Fruit fly (Drosophila melanogaster) whole organism, prepupa: Measurements from ENCODE around the gene CG32599.

Experiments used
- Blimp-1 ChIP-seq: fragments of 200-800 bp; sonication (Bioruptor generic); optimal IDR thresholded peaks from 3 replicates; lab custom pipeline; 2017; ENCODE audit warnings: missing biosample characterization, missing genetic modification characterization, mild to moderate bottlenecking, moderate library complexity, missing genetic modification reagents
- CG10631 ChIP-seq: fragments of 200-800 bp; sonication (Bioruptor generic); optimal IDR thresholded peaks from 2 replicates; lab custom pipeline; 2016; ENCODE audit warnings: missing biosample characterization, missing genetic modification characterization
- CG10669 ChIP-seq: fragments of 200-800 bp; sonication (Bioruptor generic); optimal IDR thresholded peaks from 3 replicates; lab custom pipeline; 2018; ENCODE audit warnings: missing biosample characterization, mild to moderate bottlenecking, missing genetic modification characterization, moderate library complexity
- CG11762 ChIP-seq: fragments of 200-800 bp; sonication (Bioruptor generic); optimal IDR thresholded peaks from 3 replicates; lab custom pipeline; 2016; ENCODE audit warnings: missing biosample characterization, missing genetic modification characterization; ENCODE audit not compliant: insufficient read depth
- CG11902 ChIP-seq: fragments of 200-800 bp; sonication (Bioruptor generic); optimal IDR thresholded peaks from 3 replicates; lab custom pipeline; 2016; ENCODE audit warnings: missing biosample characterization, missing genetic modification characterization
- CG1621 ChIP-seq: fragments of 200-800 bp; sonication (Bioruptor generic); optimal IDR thresholded peaks from 3 replicates; lab custom pipeline; 2018; ENCODE audit warnings: missing biosample characterization, mild to moderate bottlenecking, missing genetic modification characterization
- CG16779 ChIP-seq: fragments of 200-800 bp; sonication (Bioruptor generic); optimal IDR thresholded peaks from 3 replicates; lab custom pipeline; 2017; ENCODE audit warnings: missing biosample characterization, mild to moderate bottlenecking, missing genetic modification characterization
- CG32006 ChIP-seq: fragments of 200-800 bp; sonication (Bioruptor generic); optimal IDR thresholded peaks from 3 replicates; lab custom pipeline; 2017; ENCODE audit warnings: missing biosample characterization, mild to moderate bottlenecking, missing genetic modification characterization
- CG4318 ChIP-seq: fragments of 200-800 bp; sonication (Bioruptor generic); optimal IDR thresholded peaks from 3 replicates; lab custom pipeline; 2017; ENCODE audit warnings: missing biosample characterization, mild to moderate bottlenecking, missing genetic modification characterization
- CG6163 ChIP-seq: fragments of 200-800 bp; sonication (Bioruptor generic); IDR thresholded peaks from 3 replicates; pipeline ENCODE4 v1.3.6; 2022; ENCODE audit warnings: missing biosample characterization, missing genetic modification characterization
- CG6276 ChIP-seq: fragments of 200-800 bp; sonication (Bioruptor generic); optimal IDR thresholded peaks from 2 replicates; lab custom pipeline; 2017; ENCODE audit warnings: missing biosample characterization, mild to moderate bottlenecking, missing genetic modification characterization
- CG6792 ChIP-seq: fragments of 200-800 bp; sonication (Bioruptor generic); optimal IDR thresholded peaks from 3 replicates; lab custom pipeline; 2016; ENCODE audit warnings: missing biosample characterization, missing genetic modification characterization
- CG6808 ChIP-seq: fragments of 200-800 bp; sonication (Bioruptor generic); optimal IDR thresholded peaks from 3 replicates; lab custom pipeline; 2017; ENCODE audit warnings: missing biosample characterization, missing genetic modification characterization, mild to moderate bottlenecking, moderate library complexity, missing genetic modification reagents
- CG7368 ChIP-seq: fragments of 200-800 bp; sonication (Bioruptor generic); optimal IDR thresholded peaks from 3 replicates; lab custom pipeline; 2016; ENCODE audit warnings: missing biosample characterization, missing genetic modification characterization
- CG8319 ChIP-seq: fragments of 200-800 bp; sonication (Bioruptor generic); optimal IDR thresholded peaks from 3 replicates; lab custom pipeline; 2016; ENCODE audit warnings: missing biosample characterization, missing genetic modification characterization
- CG8632 ChIP-seq: fragments of 200-800 bp; sonication (Bioruptor generic); optimal IDR thresholded peaks from 3 replicates; lab custom pipeline; 2016; ENCODE audit warnings: missing biosample characterization, missing genetic modification characterization
- CG9139 ChIP-seq: fragments of 200-800 bp; sonication (Bioruptor generic); optimal IDR thresholded peaks from 3 replicates; lab custom pipeline; 2017; ENCODE audit warnings: missing biosample characterization, mild to moderate bottlenecking, missing genetic modification characterization
- Eip75B ChIP-seq: fragments of 200-800 bp; sonication (Bioruptor generic); optimal IDR thresholded peaks from 3 replicates; lab custom pipeline; 2016; ENCODE audit warnings: missing biosample characterization, missing genetic modification characterization
- Eip78C ChIP-seq: fragments of 200-800 bp; sonication (Bioruptor generic); peaks from one replicate; lab custom pipeline; 2016; ENCODE audit warnings: missing biosample characterization, missing genetic modification characterization
- Eip93F ChIP-seq: fragments of 200-800 bp; sonication (Bioruptor generic); optimal IDR thresholded peaks from 2 replicates; lab custom pipeline; 2016; ENCODE audit warnings: missing biosample characterization, mild to moderate bottlenecking, missing genetic modification characterization
- Ets96B ChIP-seq: fragments of 200-800 bp; optimal IDR thresholded peaks from 2 replicates; lab custom pipeline; 2019; ENCODE audit warnings: missing biosample characterization, mild to moderate bottlenecking, missing genetic modification characterization, moderate library complexity
- Gug ChIP-seq: fragments of 200-800 bp; sonication (Bioruptor generic); IDR thresholded peaks from 2 replicates; pipeline ENCODE4 v1.3.6; 2022; ENCODE audit warnings: missing biosample characterization, missing genetic modification characterization
- Hr38 ChIP-seq: sonication (Bioruptor generic); optimal IDR thresholded peaks from 2 replicates; lab custom pipeline; 2016; ENCODE audit warnings: missing biosample characterization, missing genetic modification characterization
- Hr39 ChIP-seq: fragments of 200-800 bp; sonication (Bioruptor generic); optimal IDR thresholded peaks from 2 replicates; lab custom pipeline; 2016; ENCODE audit warnings: missing biosample characterization, missing genetic modification characterization
- Hr4 ChIP-seq: fragments of 200-800 bp; sonication (Bioruptor generic); optimal IDR thresholded peaks from 3 replicates; lab custom pipeline; 2016; ENCODE audit warnings: missing biosample characterization, missing genetic modification characterization
- Lpt ChIP-seq: fragments of 200-800 bp; sonication (Bioruptor generic); optimal IDR thresholded peaks from 3 replicates; lab custom pipeline; 2016; ENCODE audit warnings: missing biosample characterization, missing genetic modification characterization
- Met ChIP-seq: fragments of 200-800 bp; sonication (Bioruptor generic); optimal IDR thresholded peaks from 3 replicates; lab custom pipeline; 2016; ENCODE audit warnings: missing biosample characterization, missing genetic modification characterization
- OdsH ChIP-seq: fragments of 200-800 bp; sonication (Bioruptor generic); optimal IDR thresholded peaks from 3 replicates; lab custom pipeline; 2016; ENCODE audit warnings: missing biosample characterization, missing genetic modification characterization
- Smox ChIP-seq: fragments of 200-800 bp; sonication (Bioruptor generic); optimal IDR thresholded peaks from 3 replicates; lab custom pipeline; 2016; ENCODE audit warnings: missing biosample characterization, missing genetic modification characterization
- Sox102F ChIP-seq: fragments of 200-800 bp; sonication (Bioruptor generic); optimal IDR thresholded peaks from 2 replicates; lab custom pipeline; 2016; ENCODE audit warnings: missing biosample characterization, mild to moderate bottlenecking, missing genetic modification characterization
- Sox14 ChIP-seq: fragments of 200-800 bp; sonication (Bioruptor generic); optimal IDR thresholded peaks from 3 replicates; lab custom pipeline; 2016; ENCODE audit warnings: missing biosample characterization, missing genetic modification characterization
- Sox15 ChIP-seq: fragments of 200-800 bp; sonication (Bioruptor generic); optimal IDR thresholded peaks from 3 replicates; lab custom pipeline; 2016; ENCODE audit warnings: missing biosample characterization, missing genetic modification characterization
- achi ChIP-seq: fragments of 200-800 bp; sonication (Bioruptor generic); optimal IDR thresholded peaks from 3 replicates; lab custom pipeline; 2016; ENCODE audit warnings: missing biosample characterization, missing genetic modification characterization
- acj6 ChIP-seq: fragments of 200-800 bp; sonication (Bioruptor generic); optimal IDR thresholded peaks from 3 replicates; lab custom pipeline; 2016; ENCODE audit warnings: missing biosample characterization, missing genetic modification characterization
- cyc ChIP-seq: fragments of 200-800 bp; sonication (Bioruptor generic); optimal IDR thresholded peaks from 3 replicates; lab custom pipeline; 2016; ENCODE audit warnings: missing biosample characterization, missing genetic modification characterization
- dac ChIP-seq: fragments of 200-800 bp; sonication (Bioruptor generic); optimal IDR thresholded peaks from 2 replicates; lab custom pipeline; 2017; ENCODE audit warnings: missing biosample characterization, mild to moderate bottlenecking, missing genetic modification characterization
- dsx ChIP-seq: fragments of 200-800 bp; optimal IDR thresholded peaks from 3 replicates; lab custom pipeline; 2019; ENCODE audit warnings: missing biosample characterization, mild to moderate bottlenecking, missing genetic modification characterization, moderate library complexity; ENCODE audit not compliant: poor library complexity, severe bottlenecking
- eg ChIP-seq: fragments of 200-800 bp; sonication (Bioruptor generic); IDR thresholded peaks from 3 replicates; pipeline ENCODE4 v1.3.6; 2022; ENCODE audit warnings: missing biosample characterization, missing genetic modification characterization
- esn ChIP-seq: fragments of 200-800 bp; sonication (Bioruptor generic); optimal IDR thresholded peaks from 2 replicates; lab custom pipeline; 2016; ENCODE audit warnings: missing biosample characterization, mild to moderate bottlenecking, missing genetic modification characterization, moderate library complexity
- fd59A ChIP-seq: fragments of 200-800 bp; sonication (Bioruptor generic); optimal IDR thresholded peaks from 2 replicates; lab custom pipeline; 2017; ENCODE audit warnings: missing biosample characterization, mild to moderate bottlenecking, missing genetic modification characterization, missing genetic modification reagents
- fd85E ChIP-seq: fragments of 200-800 bp; sonication (Bioruptor generic); optimal IDR thresholded peaks from 3 replicates; lab custom pipeline; 2016; ENCODE audit warnings: missing biosample characterization, missing genetic modification characterization
- fkh ChIP-seq: fragments of 200-800 bp; sonication (Bioruptor generic); optimal IDR thresholded peaks from 3 replicates; lab custom pipeline; 2017; ENCODE audit warnings: missing biosample characterization, mild to moderate bottlenecking, missing genetic modification characterization, moderate library complexity
- lz ChIP-seq: fragments of 200-800 bp; sonication (Bioruptor generic); optimal IDR thresholded peaks from 3 replicates; lab custom pipeline; 2016; ENCODE audit warnings: missing biosample characterization, missing genetic modification characterization
- net ChIP-seq: fragments of 200-800 bp; sonication (Bioruptor generic); optimal IDR thresholded peaks from 3 replicates; lab custom pipeline; 2016; ENCODE audit warnings: missing biosample characterization, missing genetic modification characterization
- pdm3 ChIP-seq: fragments of 200-800 bp; sonication (Bioruptor generic); optimal IDR thresholded peaks from 3 replicates; lab custom pipeline; 2016; ENCODE audit warnings: missing biosample characterization, missing genetic modification characterization
- salr ChIP-seq, 2 experiments: fragments of 200-800 bp; sonication (Bioruptor generic); optimal IDR thresholded peaks; 3 replicates each; lab custom pipeline; 2016 to 2018; ENCODE audit warnings: missing biosample characterization in 2 of 2, missing genetic modification characterization in 2 of 2, mild to moderate bottlenecking in 1 of 2
- spab ChIP-seq: fragments of 200-800 bp; sonication (Bioruptor generic); optimal IDR thresholded peaks from 2 replicates; lab custom pipeline; 2017; ENCODE audit warnings: missing biosample characterization, mild to moderate bottlenecking, missing genetic modification characterization, missing genetic modification reagents
- svp ChIP-seq: fragments of 200-800 bp; sonication (Bioruptor generic); peaks from one replicate; lab custom pipeline; 2016; ENCODE audit warnings: missing biosample characterization, missing genetic modification characterization
- topi ChIP-seq: fragments of 200-800 bp; sonication (Bioruptor generic); optimal IDR thresholded peaks from 3 replicates; lab custom pipeline; 2016; ENCODE audit warnings: missing biosample characterization, missing genetic modification characterization
- vri ChIP-seq: fragments of 200-800 bp; sonication (Bioruptor generic); optimal IDR thresholded peaks from 3 replicates; lab custom pipeline; 2016; ENCODE audit warnings: missing biosample characterization, mild to moderate bottlenecking, missing genetic modification characterization

The CG32599 gene

DNA sequence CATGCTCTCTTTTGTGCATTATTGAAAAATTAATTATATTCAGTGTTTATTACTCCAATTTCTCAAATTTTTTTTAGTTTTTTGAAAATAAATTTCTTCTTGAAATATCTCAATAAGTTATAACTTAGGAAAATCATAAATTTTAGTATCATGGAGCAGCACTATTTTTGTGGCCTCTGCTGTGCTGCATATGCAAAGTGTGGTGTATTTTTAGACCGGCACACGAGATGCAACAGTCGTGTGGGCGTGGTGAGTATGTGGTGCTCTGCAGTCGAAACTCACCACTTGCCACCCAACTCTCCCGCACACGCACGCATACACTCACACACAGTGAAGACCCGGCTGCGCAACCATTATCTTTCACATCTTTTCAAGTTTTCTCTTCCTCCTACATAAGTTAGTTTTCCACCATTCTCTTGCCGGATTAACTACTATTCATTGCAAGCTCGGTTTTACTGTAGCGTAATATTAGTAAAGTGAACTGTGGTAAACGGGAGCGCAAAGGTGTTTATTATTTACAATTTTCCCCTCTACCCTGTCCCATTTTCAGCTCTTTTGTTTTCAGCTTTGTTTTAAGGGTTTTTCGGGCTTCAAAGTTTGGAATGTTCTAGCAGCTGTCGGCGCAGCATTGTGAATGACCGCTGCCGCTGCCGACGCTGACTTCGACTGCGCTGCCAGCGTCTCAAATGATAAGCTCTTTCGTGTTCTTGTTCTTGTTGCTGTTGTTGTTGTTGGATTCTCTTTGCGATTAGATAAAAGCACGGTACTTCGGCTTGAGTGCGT, 34.9 kb upstream of the CG32599 start:
- peak; percentile 64 for TF ChIP-seq CG8632 (GFP tag; lab: Kevin White, UChicago)
- TF ChIP-seq CG10631 (GFP tag; lab: Kevin White, UChicago): peak; percentile 59
- peak; percentile 85 for TF ChIP-seq CG6163
- TF ChIP-seq CG6276: peak; percentile 85
- TF ChIP-seq Sox15 (GFP tag; lab: Kevin White, UChicago): peak; percentile 13
- peak; percentile 40 for TF ChIP-seq Lpt (GFP tag; lab: Kevin White, UChicago)
- peak; percentile 69 for TF ChIP-seq lz (GFP tag; lab: Kevin White, UChicago)
- TF ChIP-seq Smox (GFP tag; lab: Kevin White, UChicago): peak; percentile 71
- peak; percentile 59 for TF ChIP-seq Sox14 (GFP tag; lab: Kevin White, UChicago)
- TF ChIP-seq Hr38 (GFP tag; lab: Kevin White, UChicago): no peak
- no peak for TF ChIP-seq fkh
- TF ChIP-seq Hr39: peak; percentile 46
- peak; percentile 84 for TF ChIP-seq eg
- peak; percentile 68 for TF ChIP-seq esn (GFP tag; lab: Kevin White, UChicago)
- peak; percentile 62 for TF ChIP-seq spab
- peak; percentile 36 for TF ChIP-seq Blimp-1
- TF ChIP-seq CG9139: peak; percentile 72
- TF ChIP-seq CG4318 (GFP tag; lab: Kevin White, UChicago): no peak
- peak; percentile 74 for TF ChIP-seq acj6 (GFP tag; lab: Kevin White, UChicago)
- peak; percentile 64 for TF ChIP-seq achi
- TF ChIP-seq dsx (GFP tag; lab: Kevin White, UChicago): peak; percentile 61
- peak; percentile 71 for TF ChIP-seq OdsH (GFP tag; lab: Kevin White, UChicago)
- no peak; the same call in 1 of the 2 replicates for TF ChIP-seq Gug (GFP tag; lab: Robert Waterston, UW)
- peak; percentile 56 for TF ChIP-seq fd85E (GFP tag; lab: Kevin White, UChicago)
- peak; percentile 96 for TF ChIP-seq Eip78C (GFP tag; lab: Kevin White, UChicago)
- peak; percentile 66 for TF ChIP-seq pdm3 (GFP tag; lab: Kevin White, UChicago)
- TF ChIP-seq Met (GFP tag; lab: Kevin White, UChicago): peak; percentile 83
- peak; percentile 25 to 63 for TF ChIP-seq salr (GFP tag; optimal IDR thresholded peaks at IDR 0.05; lab: Kevin White, UChicago)
- TF ChIP-seq Sox102F (GFP tag; lab: Kevin White, UChicago): peak; percentile 57
- TF ChIP-seq topi: peak; percentile 79
- TF ChIP-seq CG11902: peak; percentile 30
- peak; percentile 79 for TF ChIP-seq net (GFP tag; lab: Kevin White, UChicago)
- no peak for TF ChIP-seq vri (GFP tag; lab: Kevin White, UChicago)
- TF ChIP-seq CG11762 (GFP tag; lab: Kevin White, UChicago): peak; percentile 57
- peak; percentile 38 for TF ChIP-seq CG8319 (GFP tag; lab: Kevin White, UChicago)
- peak; percentile 54 for TF ChIP-seq CG7368 (GFP tag; lab: Kevin White, UChicago)
- TF ChIP-seq Eip75B: peak; percentile 85
- TF ChIP-seq CG6808 (GFP tag; lab: Kevin White, UChicago): peak; percentile 74
- TF ChIP-seq dac: peak; percentile 44
- peak; percentile 73 for TF ChIP-seq Hr4 (GFP tag; lab: Kevin White, UChicago)
- peak; percentile 71 for TF ChIP-seq CG16779 (tag; lab: Kevin White, UChicago)
- TF ChIP-seq svp (GFP tag; lab: Kevin White, UChicago): peak; percentile 87
- TF ChIP-seq cyc (GFP tag; lab: Kevin White, UChicago): peak; percentile 65
- peak; percentile 68 for TF ChIP-seq Ets96B (tag; lab: Kevin White, UChicago)
- TF ChIP-seq Eip93F (GFP tag; lab: Kevin White, UChicago): no peak
- TF ChIP-seq fd59A (GFP tag; lab: Kevin White, UChicago): peak; percentile 56
- peak; percentile 59 for TF ChIP-seq CG1621 (tag; lab: Kevin White, UChicago)
- TF ChIP-seq CG10669 (GFP tag; lab: Kevin White, UChicago): peak; percentile 71
- peak; percentile 71 for TF ChIP-seq CG32006 (GFP tag; lab: Kevin White, UChicago)
- TF ChIP-seq CG6792 (GFP tag; lab: Kevin White, UChicago): peak; percentile 64
